Fruit fly (Drosophila melanogaster) Kc167 (cell line): ENCODE measurements around the gene Gpdh3.

Source experiments
- Myc ChIP-seq: fragments of >200 bp; optimal IDR thresholded peaks from 2 replicates; lab custom pipeline; 2017; ENCODE audit warnings: missing external identifiers
- Sin3A ChIP-seq: fragments of >200 bp; optimal IDR thresholded peaks from 2 replicates; lab custom pipeline; 2018; ENCODE audit warnings: missing external identifiers
- h ChIP-seq: fragments of >200 bp; optimal IDR thresholded peaks from 3 replicates; lab custom pipeline; 2018; ENCODE audit warnings: missing external identifiers
- insv ChIP-seq: fragments of >200 bp; optimal IDR thresholded peaks from 3 replicates; lab custom pipeline; 2018; ENCODE audit warnings: missing external identifiers
- psq ChIP-seq: fragments of >200 bp; optimal IDR thresholded peaks from 2 replicates; lab custom pipeline; 2017; ENCODE audit warnings: missing external identifiers
- ttk ChIP-seq: sonication (Bioruptor generic); optimal IDR thresholded peaks from 2 replicates; lab custom pipeline; 2017; ENCODE audit warnings: missing external identifiers

Gene Gpdh3

dm6 chr3R:22362218-22362907, 19.5 kb upstream of the Gpdh3 start, which contains the start of the genes JMJD6, CG7071 and Muted:
JMJD6 (minus strand) TSS chr3R:22362371.
CG7071 (plus strand) TSS chr3R:22362620.
Muted (plus strand) TSS chr3R:22362620.
- TF ChIP-seq psq (lab: Kevin White, UChicago), result no peak
- no peak for TF ChIP-seq h (lab: Kevin White, UChicago)
- no peak for TF ChIP-seq Myc (lab: Kevin White, UChicago)
- TF ChIP-seq ttk (lab: Kevin White, UChicago), result no peak
- TF ChIP-seq Sin3A (lab: Kevin White, UChicago), result no peak
- no peak for TF ChIP-seq insv (lab: Kevin White, UChicago)

DNA sequence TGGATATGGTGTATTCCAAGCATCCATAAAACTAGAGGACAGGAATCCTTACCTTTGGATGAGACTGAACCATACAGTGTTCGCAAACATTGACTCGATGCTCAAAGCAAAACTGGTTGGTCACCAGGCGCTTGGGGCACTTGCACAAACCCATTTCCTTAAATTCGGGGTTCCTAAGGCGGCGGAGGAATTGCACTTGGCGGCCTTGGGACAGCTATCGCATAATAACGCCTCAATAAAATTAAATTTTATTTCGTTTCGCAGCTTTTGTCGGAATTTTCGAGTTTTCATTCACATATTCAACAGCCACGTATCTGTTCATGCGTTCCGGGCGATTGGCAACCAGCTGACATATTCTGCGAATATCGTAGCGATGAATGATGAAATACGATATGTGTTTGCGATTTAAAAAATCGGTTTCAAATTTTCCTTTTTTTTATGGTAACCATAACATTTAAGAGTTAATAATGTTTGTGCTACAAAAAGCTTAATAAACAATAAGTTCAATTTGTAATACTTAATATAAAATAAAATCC, 16.1 kb upstream of the Gpdh3 start, which contains the start of gene CG5382:
Gene CG5382 (minus strand): TSS at position 324 of the 536 bp plus-strand sequence.
- TF ChIP-seq Myc (lab: Kevin White, UChicago) (no peak), psq (lab: Kevin White, UChicago) (no peak), h (lab: Kevin White, UChicago) (no peak), insv (lab: Kevin White, UChicago) (no peak)

DNA sequence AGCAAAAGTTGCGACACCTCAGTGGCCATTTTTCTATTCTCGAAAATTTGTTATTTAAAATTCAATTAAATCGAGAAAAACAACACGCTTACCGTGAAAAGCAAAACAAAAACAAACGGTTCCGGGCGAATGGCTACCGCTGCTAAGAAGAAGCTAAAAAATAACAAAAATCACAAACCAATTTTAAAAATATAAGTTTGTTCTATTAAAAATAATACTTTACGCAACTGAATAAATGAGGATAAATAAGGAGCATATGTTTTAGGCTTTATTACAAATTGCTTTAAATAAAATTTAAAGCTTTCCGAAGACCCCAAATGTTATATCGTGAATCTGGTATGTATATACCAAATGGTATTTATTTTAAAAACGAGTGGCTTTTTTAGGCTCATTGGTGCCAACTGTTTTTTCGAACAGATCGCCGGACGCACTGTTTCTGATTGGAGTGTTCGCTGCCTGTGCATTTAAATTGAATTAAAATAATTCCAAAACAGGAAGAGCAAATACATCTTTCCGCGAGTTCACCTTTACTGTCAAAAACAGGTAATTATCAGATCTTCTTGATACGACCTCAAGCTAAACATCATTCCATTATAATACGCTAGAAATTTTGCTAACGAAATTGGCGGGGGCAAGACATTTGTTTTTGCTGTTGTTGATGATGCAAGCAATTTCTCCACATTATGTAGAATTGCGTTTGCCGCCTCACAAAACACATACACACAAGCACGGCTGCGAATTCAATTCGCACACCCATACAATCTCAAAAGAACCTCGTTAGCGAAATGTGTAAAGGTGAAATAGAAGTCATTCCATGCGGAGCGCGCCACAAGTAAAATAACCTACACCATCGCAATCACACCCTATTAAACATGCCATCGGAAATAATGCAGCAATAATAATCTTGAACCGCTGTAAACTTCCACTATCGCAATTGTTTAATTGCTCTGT, 14.4 kb upstream of the Gpdh3 start, which contains the start of the genes Polr3F and PyK:
Gene Polr3F (minus strand): TSS at position 248 of the 951 bp plus-strand sequence.
Gene PyK (plus strand): TSS at position 411 of the 951 bp plus-strand sequence.
- TF ChIP-seq Myc (lab: Kevin White, UChicago), result no peak
- no peak for TF ChIP-seq insv (lab: Kevin White, UChicago)
- no peak for TF ChIP-seq ttk (lab: Kevin White, UChicago)
- TF ChIP-seq psq (lab: Kevin White, UChicago), result no peak

dm6 chr3R:22368077-22368776, 13.6 kb upstream of the Gpdh3 start:
- TF ChIP-seq Sin3A (lab: Kevin White, UChicago), result no peak
- no peak for TF ChIP-seq h (lab: Kevin White, UChicago)
- no peak for TF ChIP-seq psq (lab: Kevin White, UChicago)

dm6 chr3R:22368777-22369214, 13.0 kb upstream of the Gpdh3 start:
- TF ChIP-seq psq (lab: Kevin White, UChicago) (no peak), Myc (lab: Kevin White, UChicago) (no peak), insv (lab: Kevin White, UChicago) (no peak), Sin3A (lab: Kevin White, UChicago) (no peak), h (lab: Kevin White, UChicago) (no peak), ttk (lab: Kevin White, UChicago) (no peak)

DNA sequence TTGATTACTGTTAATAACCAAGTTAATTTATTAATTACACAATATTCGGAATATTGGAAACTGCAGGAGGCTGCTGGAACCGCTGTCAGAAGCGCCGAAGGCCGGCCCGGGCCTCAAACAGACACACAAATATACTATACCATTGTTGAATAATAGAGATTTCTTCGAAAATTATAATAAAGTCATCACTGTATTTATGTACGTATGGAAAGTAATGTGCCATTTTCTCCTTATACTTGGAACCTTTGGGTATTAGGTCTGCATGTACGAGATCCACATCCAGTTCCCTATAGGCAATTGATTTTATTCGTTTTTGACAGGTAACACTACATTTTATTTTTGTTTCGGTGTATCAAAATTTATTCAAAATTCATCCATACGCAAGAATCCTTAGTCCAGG, 9.3 kb upstream of the Gpdh3 start, which contains the start of gene CG7069:
Gene CG7069 (plus strand): TSS at position 301 of the 400 bp plus-strand sequence.
- TF ChIP-seq ttk (lab: Kevin White, UChicago) (no peak), Sin3A (lab: Kevin White, UChicago) (no peak), psq (lab: Kevin White, UChicago) (no peak), h (lab: Kevin White, UChicago) (no peak), Myc (lab: Kevin White, UChicago) (no peak), insv (lab: Kevin White, UChicago) (no peak)

DNA sequence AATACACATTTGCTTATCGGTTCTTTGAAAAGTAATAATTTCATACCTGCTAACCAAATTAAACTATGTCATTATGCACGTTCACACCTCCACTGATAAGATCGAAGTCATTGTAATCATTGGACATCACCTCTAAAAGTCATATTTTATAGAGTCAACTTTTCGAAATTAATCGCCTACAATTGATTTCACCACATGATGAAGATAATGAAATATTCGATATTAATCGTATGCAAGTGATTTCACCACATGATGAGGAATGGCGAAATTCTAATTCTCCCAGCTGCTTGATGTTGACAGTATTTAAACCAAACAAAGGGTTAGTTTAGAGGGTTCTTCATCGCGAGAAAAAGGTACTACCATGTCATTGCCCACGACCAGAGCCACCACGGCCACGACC, 6.2 kb upstream of the Gpdh3 start, which contains the start of gene CG18596:
Gene CG18596 (plus strand): TSS at position 250 of the 400 bp plus-strand sequence.
- TF ChIP-seq psq (lab: Kevin White, UChicago) (no peak), insv (lab: Kevin White, UChicago) (no peak), Myc (lab: Kevin White, UChicago) (no peak), ttk (lab: Kevin White, UChicago) (no peak), Sin3A (lab: Kevin White, UChicago) (no peak), h (lab: Kevin White, UChicago) (no peak)

DNA sequence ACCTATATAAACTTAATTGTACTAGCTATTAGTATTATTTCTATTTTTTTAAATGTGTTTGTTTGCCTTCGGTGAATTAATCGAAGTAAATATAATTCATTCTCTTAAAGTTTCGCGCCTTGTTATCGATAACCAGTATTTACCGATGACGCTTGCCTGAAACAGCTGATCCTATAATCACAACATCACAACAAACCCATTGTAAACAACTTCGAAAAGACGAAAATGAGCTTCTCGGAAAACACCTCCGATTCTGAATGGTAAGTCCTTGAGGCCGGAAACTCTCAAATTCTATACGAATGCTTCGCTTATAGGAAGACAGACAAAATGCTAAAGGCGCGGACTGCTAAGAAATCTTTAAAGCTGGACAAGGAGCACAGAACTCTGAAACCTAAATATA, 1.9 kb upstream of the Gpdh3 start, which contains the start of gene CG34149:
Gene CG34149 (plus strand): TSS at position 187 of the 400 bp plus-strand sequence.
- no peak for TF ChIP-seq psq (lab: Kevin White, UChicago)

dm6 chr3R:22381077-22381476, 758 bp upstream of the Gpdh3 start, which contains the start of gene CG43342:
CG43342 (plus strand) TSS chr3R:22381340.
- TF ChIP-seq insv (lab: Kevin White, UChicago) (no peak), ttk (lab: Kevin White, UChicago) (no peak), Myc (lab: Kevin White, UChicago) (no peak)

- TF ChIP-seq Sin3A (lab: Kevin White, UChicago) (no peak), psq (lab: Kevin White, UChicago) (no peak), Myc (lab: Kevin White, UChicago) (no peak), ttk (lab: Kevin White, UChicago) (no peak), h (lab: Kevin White, UChicago) (no peak), insv (lab: Kevin White, UChicago) (no peak)
Measured at dm6 chr3R:22389614-22390013, 7.8 kb downstream of the Gpdh3 start, which contains the start of the genes CAH8 and CG7059. CAH8 (minus strand) TSS chr3R:22389714. CG7059 (plus strand) TSS chr3R:22389780.
